Fruit fly (Drosophila melanogaster) whole organism, embryonic: Measurements from ENCODE around the gene Txl.

Experiments used
- Bdp1 ChIP-seq: fragments of 200-800 bp; sonication (Bioruptor generic); optimal IDR thresholded peaks from 3 replicates; lab custom pipeline; 2016; ENCODE audit warnings: missing biosample characterization, missing genetic modification characterization
- CG15696 ChIP-seq: fragments of 200-800 bp; sonication (Bioruptor generic); optimal IDR thresholded peaks from 2 replicates; lab custom pipeline; 2019; ENCODE audit warnings: missing biosample characterization, mild to moderate bottlenecking, missing genetic modification characterization, moderate library complexity
- CG16813 ChIP-seq: fragments of 200-800 bp; sonication (Bioruptor generic); IDR thresholded peaks from 3 replicates; pipeline ENCODE4 v1.3.6; 2022; ENCODE audit warnings: missing biosample characterization, missing genetic modification characterization; ENCODE audit not compliant: partially characterized antibody
- CG17359 ChIP-seq: fragments of 200-800 bp; sonication (Bioruptor generic); optimal IDR thresholded peaks from 3 replicates; lab custom pipeline; 2018; ENCODE audit warnings: missing biosample characterization, mild to moderate bottlenecking, missing genetic modification characterization, moderate library complexity
- CG33213 ChIP-seq: fragments of 200-800 bp; sonication (Bioruptor generic); optimal IDR thresholded peaks from 3 replicates; lab custom pipeline; 2016; ENCODE audit warnings: missing biosample characterization, missing genetic modification characterization
- CG4360 ChIP-seq: fragments of 200-800 bp; sonication (Bioruptor generic); IDR thresholded peaks from 2 replicates; pipeline ENCODE4 v1.3.6; 2022; ENCODE audit warnings: missing biosample characterization, missing genetic modification characterization
- CG4707 ChIP-seq: fragments of 200-800 bp; sonication (Bioruptor generic); optimal IDR thresholded peaks from 2 replicates; lab custom pipeline; 2018; ENCODE audit warnings: missing biosample characterization, mild to moderate bottlenecking, missing genetic modification characterization, moderate library complexity
- CG6683 ChIP-seq: fragments of 200-800 bp; sonication (Bioruptor generic); optimal IDR thresholded peaks from 2 replicates; lab custom pipeline; 2017; ENCODE audit warnings: missing biosample characterization, mild to moderate bottlenecking, missing genetic modification characterization, missing genetic modification reagents
- CG7556 ChIP-seq: fragments of 200-800 bp; sonication (Bioruptor generic); optimal IDR thresholded peaks from 2 replicates; lab custom pipeline; 2017; ENCODE audit warnings: missing biosample characterization, mild to moderate bottlenecking, missing genetic modification characterization
- CG8359 ChIP-seq: fragments of 200-800 bp; sonication (Bioruptor generic); optimal IDR thresholded peaks from 2 replicates; lab custom pipeline; 2017; ENCODE audit warnings: missing biosample characterization, mild to moderate bottlenecking, missing genetic modification characterization, borderline replicate concordance
- D19A ChIP-seq: fragments of 200-800 bp; optimal IDR thresholded peaks from 3 replicates; lab custom pipeline; 2019; ENCODE audit warnings: missing biosample characterization, mild to moderate bottlenecking, missing genetic modification characterization, moderate library complexity
- Dad ChIP-seq: fragments of 200-800 bp; sonication (Bioruptor generic); optimal IDR thresholded peaks from 3 replicates; lab custom pipeline; 2016; ENCODE audit warnings: missing biosample characterization, missing genetic modification characterization
- Dbx ChIP-seq: fragments of 200-800 bp; sonication (Bioruptor generic); IDR thresholded peaks from 3 replicates; pipeline ENCODE4 v1.3.6; 2022; ENCODE audit warnings: missing biosample characterization, missing genetic modification characterization
- Dref ChIP-seq: fragments of 200-800 bp; sonication (Bioruptor generic); IDR thresholded peaks from 2 replicates; pipeline ENCODE4 v1.3.6; 2022; ENCODE audit warnings: missing biosample characterization, missing genetic modification characterization
- E2f1 ChIP-seq: fragments of 200-800 bp; sonication (Bioruptor generic); IDR thresholded peaks from 2 replicates; pipeline ENCODE4 v1.3.6; 2022; ENCODE audit warnings: missing biosample characterization, missing genetic modification characterization
- Ets65A ChIP-seq: fragments of 200-800 bp; sonication (Bioruptor generic); peaks from one replicate; lab custom pipeline; 2016; ENCODE audit warnings: missing biosample characterization, missing genetic modification characterization
- H15 ChIP-seq: fragments of 200-800 bp; sonication (Bioruptor generic); IDR thresholded peaks from 3 replicates; pipeline ENCODE4 v1.3.6; 2022; ENCODE audit warnings: missing biosample characterization, missing genetic modification characterization
- HLHmδ ChIP-seq: fragments of 200-800 bp; sonication (Bioruptor generic); optimal IDR thresholded peaks from 2 replicates; lab custom pipeline; 2018; ENCODE audit warnings: missing biosample characterization, mild to moderate bottlenecking, missing genetic modification characterization, moderate library complexity
- Hr39 ChIP-seq: fragments of >200 bp; optimal IDR thresholded peaks from 2 replicates; lab custom pipeline; 2017
- Hr78 ChIP-seq, 2 experiments: fragments of 200-800 bp in 1 of 2; fragments of >200 bp in 1 of 2; sonication (Bioruptor generic) in 1 of 2; optimal IDR thresholded peaks; 2 replicates each; lab custom pipeline; 2017 to 2019; ENCODE audit warnings: missing biosample characterization in 2 of 2, missing genetic modification characterization in 2 of 2, mild to moderate bottlenecking in 1 of 2, moderate library complexity in 1 of 2
- MBD-R2 ChIP-seq: fragments of 200-800 bp; sonication (Bioruptor generic); IDR thresholded peaks from 2 replicates; pipeline ENCODE4 v1.3.6; 2022; ENCODE audit warnings: missing biosample characterization, missing genetic modification characterization
- Nf-YA ChIP-seq: fragments of 200-800 bp; sonication (Bioruptor generic); IDR thresholded peaks from 2 replicates; pipeline ENCODE4 v1.3.6; 2022; ENCODE audit warnings: missing biosample characterization, missing genetic modification characterization
- NfI ChIP-seq: fragments of 200-800 bp; sonication (Bioruptor generic); optimal IDR thresholded peaks from 3 replicates; lab custom pipeline; 2018; ENCODE audit warnings: missing biosample characterization, mild to moderate bottlenecking, missing genetic modification characterization, moderate library complexity
- Oli ChIP-seq: fragments of 200-800 bp; sonication (Bioruptor generic); optimal IDR thresholded peaks from 2 replicates; lab custom pipeline; 2018; ENCODE audit warnings: missing biosample characterization, mild to moderate bottlenecking, missing genetic modification characterization, moderate library complexity
- Poxn ChIP-seq: fragments of 200-800 bp; sonication (Bioruptor generic); IDR thresholded peaks from 2 replicates; pipeline ENCODE4 v1.3.6; 2022; ENCODE audit warnings: missing biosample characterization, missing genetic modification characterization
- Stat92E ChIP-seq, 3 experiments: fragments of >200 bp in 2 of 3; fragments of 200-800 bp in 1 of 3; sonication (Bioruptor generic) in 1 of 3; optimal IDR thresholded peaks; 2 replicates each; lab custom pipeline; 2017 to 2019; ENCODE audit warnings: missing biosample characterization in 3 of 3, missing genetic modification characterization in 3 of 3, mild to moderate bottlenecking in 1 of 3, moderate library complexity in 1 of 3
- Xrp1 ChIP-seq: fragments of 200-800 bp; sonication (Bioruptor generic); IDR thresholded peaks from 2 replicates; pipeline ENCODE4 v1.3.6; 2022; ENCODE audit warnings: missing biosample characterization, missing genetic modification characterization
- amos ChIP-seq: fragments of 200-800 bp; sonication (Bioruptor generic); IDR thresholded peaks from 2 replicates; pipeline ENCODE4 v1.3.6; 2022; ENCODE audit warnings: missing biosample characterization, missing genetic modification characterization; ENCODE audit not compliant: partially characterized antibody
- ap ChIP-seq: fragments of 200-800 bp; sonication (Bioruptor generic); IDR thresholded peaks from 2 replicates; pipeline ENCODE4 v1.3.6; 2022; ENCODE audit warnings: missing biosample characterization, missing genetic modification characterization
- ara ChIP-seq: fragments of 200-800 bp; sonication (Bioruptor generic); IDR thresholded peaks from 2 replicates; pipeline ENCODE4 v1.3.6; 2022; ENCODE audit warnings: missing biosample characterization, missing genetic modification characterization
- chn ChIP-seq: fragments of 200-800 bp; sonication (Bioruptor generic); optimal IDR thresholded peaks from 2 replicates; lab custom pipeline; 2016; ENCODE audit warnings: missing biosample characterization, missing genetic modification characterization
- ci ChIP-seq: fragments of 200-800 bp; sonication (Bioruptor generic); IDR thresholded peaks from 3 replicates; pipeline ENCODE4 v1.3.6; 2022; ENCODE audit warnings: missing biosample characterization, missing genetic modification characterization
- crp ChIP-seq, 2 experiments: fragments of 200-800 bp; sonication (Bioruptor generic); optimal IDR thresholded peaks; 2 replicates in 1 of 2; 3 replicates in 1 of 2; lab custom pipeline; 2017; ENCODE audit warnings: missing biosample characterization in 2 of 2, missing genetic modification characterization in 2 of 2, mild to moderate bottlenecking in 1 of 2, moderate library complexity in 1 of 2
- dati ChIP-seq: fragments of 200-800 bp; sonication (Bioruptor generic); IDR thresholded peaks from 2 replicates; pipeline ENCODE4 v1.3.6; 2022; ENCODE audit warnings: missing biosample characterization, missing genetic modification characterization
- esg ChIP-seq: fragments of 200-800 bp; sonication (Bioruptor generic); conservative IDR thresholded peaks from 2 replicates; pipeline ENCODE4 v1.3.6; 2022; ENCODE audit warnings: missing biosample characterization, missing genetic modification characterization
- fd96Cb ChIP-seq: fragments of 200-800 bp; sonication (Bioruptor generic); optimal IDR thresholded peaks from 2 replicates; lab custom pipeline; 2018; ENCODE audit warnings: missing biosample characterization, mild to moderate bottlenecking, missing genetic modification characterization, moderate library complexity
- grau ChIP-seq: fragments of 200-800 bp; optimal IDR thresholded peaks from 3 replicates; lab custom pipeline; 2019; ENCODE audit warnings: missing biosample characterization, mild to moderate bottlenecking, missing genetic modification characterization, moderate library complexity
- h ChIP-seq: fragments of >200 bp; optimal IDR thresholded peaks from 2 replicates; lab custom pipeline; 2017
- jumu ChIP-seq: fragments of 200-800 bp; sonication (Bioruptor generic); optimal IDR thresholded peaks from 3 replicates; lab custom pipeline; 2016; ENCODE audit warnings: missing biosample characterization, missing genetic modification characterization
- klu ChIP-seq: fragments of 200-800 bp; sonication (Bioruptor generic); IDR thresholded peaks from 2 replicates; pipeline ENCODE4 v1.3.6; 2022; ENCODE audit warnings: missing biosample characterization, missing genetic modification characterization
- kni ChIP-seq: fragments of 200-800 bp; sonication (Bioruptor generic); optimal IDR thresholded peaks from 3 replicates; lab custom pipeline; 2017; ENCODE audit warnings: mild to moderate bottlenecking, missing biosample characterization, missing genetic modification reagents, missing genetic modification characterization
- mam ChIP-seq: fragments of 200-800 bp; sonication (Bioruptor generic); optimal IDR thresholded peaks from 3 replicates; lab custom pipeline; 2016; ENCODE audit warnings: missing biosample characterization, missing genetic modification characterization
- pros ChIP-seq: fragments of 200-800 bp; sonication (Bioruptor generic); optimal IDR thresholded peaks from 3 replicates; lab custom pipeline; 2019; ENCODE audit warnings: missing biosample characterization, mild to moderate bottlenecking, missing genetic modification characterization, moderate library complexity
- ranshi ChIP-seq: fragments of 200-800 bp; sonication (Bioruptor generic); IDR thresholded peaks from 2 replicates; pipeline ENCODE4 v1.3.6; 2022; ENCODE audit warnings: missing biosample characterization, missing genetic modification characterization
- row ChIP-seq: fragments of 200-800 bp; sonication (Bioruptor generic); IDR thresholded peaks from 3 replicates; pipeline ENCODE4 v1.3.6; 2022; ENCODE audit warnings: missing biosample characterization, missing genetic modification characterization
- salm ChIP-seq: fragments of 200-800 bp; sonication (Bioruptor generic); optimal IDR thresholded peaks from 2 replicates; lab custom pipeline; 2018; ENCODE audit warnings: missing biosample characterization, mild to moderate bottlenecking, missing genetic modification characterization
- sens ChIP-seq: fragments of 200-800 bp; sonication (Bioruptor generic); peaks from one replicate; lab custom pipeline; 2016; ENCODE audit warnings: missing biosample characterization, missing genetic modification characterization
- sr ChIP-seq: fragments of 200-800 bp; sonication (Bioruptor generic); IDR thresholded peaks from 3 replicates; pipeline ENCODE4 v1.3.6; 2022; ENCODE audit warnings: missing biosample characterization, missing genetic modification characterization
- ssp ChIP-seq: fragments of 200-800 bp; sonication (Bioruptor generic); IDR thresholded peaks from 2 replicates; pipeline ENCODE4 v1.3.6; 2022; ENCODE audit warnings: missing biosample characterization, missing genetic modification characterization
- tap ChIP-seq: fragments of 200-800 bp; optimal IDR thresholded peaks from 3 replicates; lab custom pipeline; 2019; ENCODE audit warnings: missing biosample characterization, mild to moderate bottlenecking, missing genetic modification characterization, moderate library complexity
- trem ChIP-seq: fragments of 200-800 bp; optimal IDR thresholded peaks from 3 replicates; lab custom pipeline; 2019; ENCODE audit warnings: missing biosample characterization, mild to moderate bottlenecking, missing genetic modification characterization, moderate library complexity
- tx ChIP-seq: fragments of 200-800 bp; sonication (Bioruptor generic); optimal IDR thresholded peaks from 2 replicates; lab custom pipeline; 2016; ENCODE audit warnings: missing biosample characterization, missing genetic modification characterization
- unc-4 ChIP-seq: fragments of 200-800 bp; sonication (Bioruptor generic); IDR thresholded peaks from 2 replicates; pipeline ENCODE4 v1.3.6; 2022; ENCODE audit warnings: missing biosample characterization, missing genetic modification characterization; ENCODE audit not compliant: partially characterized antibody

Txl gene

dm6 chr3L:5809201-5809584 lies 43.5 kb downstream of the Txl start (continued):
- TF ChIP-seq CG8359 (GFP tag; lab: Kevin White, UChicago) (no peak), Xrp1 (GFP tag; lab: Robert Waterston, UW) (peak; percentile 22; the same call in 1 of the 2 replicates), row (GFP tag; lab: Robert Waterston, UW) (peak; percentile 42; the same call in 2 of the 3 replicates), CG6683 (GFP tag; lab: Kevin White, UChicago) (no peak), CG4707 (GFP tag; lab: Kevin White, UChicago) (no peak), unc-4 (GFP tag; lab: Robert Waterston, UW) (no peak), H15 (no peak), jumu (GFP tag; lab: Kevin White, UChicago) (no peak), salm (tag; lab: Kevin White, UChicago) (no peak), Hr78 (GFP tag; optimal IDR thresholded peaks at IDR 0.05; lab: Kevin White, UChicago) (no peak), Nf-YA (GFP tag; lab: Robert Waterston, UW) (no peak), amos (GFP tag; lab: Robert Waterston, UW) (no peak), CG16813 (GFP tag; lab: Robert Waterston, UW) (no peak), MBD-R2 (GFP tag; lab: Robert Waterston, UW) (no peak), Dref (no peak), ap (GFP tag; lab: Robert Waterston, UW) (no peak), E2f1 (GFP tag; lab: Robert Waterston, UW) (no peak), pros (GFP tag; lab: Kevin White, UChicago) (no peak), Dbx (GFP tag; lab: Robert Waterston, UW) (no peak), klu (GFP tag; lab: Robert Waterston, UW) (no peak), kni (GFP tag; lab: Kevin White, UChicago) (no peak), grau (tag; lab: Kevin White, UChicago) (peak; percentile 18), ci (GFP tag; lab: Robert Waterston, UW) (no peak), crp (GFP tag; optimal IDR thresholded peaks at IDR 0.05; lab: Kevin White, UChicago) (no peak), tap (no peak), sr (GFP tag; lab: Robert Waterston, UW) (no peak), CG17359 (tag; lab: Kevin White, UChicago) (no peak), chn (GFP tag; lab: Kevin White, UChicago) (no peak), ranshi (GFP tag; lab: Robert Waterston, UW) (no peak), CG4360 (no peak), Bdp1 (no peak), tx (no peak), h (lab: Kevin White, UChicago) (no peak), CG15696 (tag; lab: Kevin White, UChicago) (no peak), Hr39 (lab: Kevin White, UChicago) (no peak), Dad (GFP tag; lab: Kevin White, UChicago) (no peak), esg (GFP tag; lab: Robert Waterston, UW) (no peak), D19A (tag; lab: Kevin White, UChicago) (no peak), HLHmδ (GFP tag; lab: Kevin White, UChicago) (no peak), Poxn (GFP tag; lab: Robert Waterston, UW) (no peak), NfI (GFP tag; lab: Kevin White, UChicago) (no peak), fd96Cb (tag; lab: Kevin White, UChicago) (no peak), Oli (tag; lab: Kevin White, UChicago) (peak; percentile 42), Ets65A (GFP tag; lab: Kevin White, UChicago) (no peak), ara (GFP tag; lab: Robert Waterston, UW) (no peak), CG7556 (GFP tag; lab: Kevin White, UChicago) (peak; percentile 53), mam (GFP tag; lab: Kevin White, UChicago) (no peak), Stat92E (GFP tag; optimal IDR thresholded peaks at IDR 0.05; lab: Kevin White, UChicago) (no peak), sens (GFP tag; lab: Kevin White, UChicago) (peak; percentile 57), CG33213 (GFP tag; lab: Kevin White, UChicago) (no peak), ssp (GFP tag; lab: Robert Waterston, UW) (no peak), dati (GFP tag; lab: Robert Waterston, UW) (no peak), trem (tag; lab: Kevin White, UChicago) (no peak)
